Fruit fly (Drosophila melanogaster) Kc167 (cell line): ENCODE measurements around the gene nAChRalpha7.

Source experiments
- Myc ChIP-seq: fragments of >200 bp; optimal IDR thresholded peaks from 2 replicates; lab custom pipeline; 2017; ENCODE audit warnings: missing external identifiers
- Sin3A ChIP-seq: fragments of >200 bp; optimal IDR thresholded peaks from 2 replicates; lab custom pipeline; 2018; ENCODE audit warnings: missing external identifiers
- h ChIP-seq: fragments of >200 bp; optimal IDR thresholded peaks from 3 replicates; lab custom pipeline; 2018; ENCODE audit warnings: missing external identifiers
- insv ChIP-seq: fragments of >200 bp; optimal IDR thresholded peaks from 3 replicates; lab custom pipeline; 2018; ENCODE audit warnings: missing external identifiers
- psq ChIP-seq: fragments of >200 bp; optimal IDR thresholded peaks from 2 replicates; lab custom pipeline; 2017; ENCODE audit warnings: missing external identifiers
- ttk ChIP-seq: sonication (Bioruptor generic); optimal IDR thresholded peaks from 2 replicates; lab custom pipeline; 2017; ENCODE audit warnings: missing external identifiers

nAChRalpha7 gene

DNA sequence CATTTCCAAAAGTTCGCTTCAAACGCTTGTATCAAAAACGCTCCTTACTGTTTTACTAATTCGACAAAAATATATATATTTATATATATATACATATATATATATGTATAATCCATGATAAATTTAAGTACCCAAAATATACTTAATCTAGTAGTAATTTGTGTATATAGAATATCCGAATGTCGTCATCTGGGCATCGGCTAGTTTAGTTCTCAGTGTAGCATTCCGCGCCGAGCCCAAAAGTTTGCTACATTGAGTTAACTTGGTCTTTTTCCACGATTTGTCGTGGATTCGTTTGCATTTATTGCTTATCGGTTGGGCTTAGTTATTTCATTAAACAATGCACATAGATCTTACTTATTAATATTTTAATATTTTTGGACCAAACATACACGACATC lies 67.0 kb downstream of the nAChRalpha7 start:
- TF ChIP-seq ttk (no peak), h (lab: Kevin White, UChicago) (no peak), Myc (lab: Kevin White, UChicago) (no peak), Sin3A (lab: Kevin White, UChicago) (no peak), insv (lab: Kevin White, UChicago) (no peak), psq (lab: Kevin White, UChicago) (no peak)

- TF ChIP-seq Myc (lab: Kevin White, UChicago) (no peak), insv (lab: Kevin White, UChicago) (no peak), ttk (no peak), psq (lab: Kevin White, UChicago) (no peak), h (lab: Kevin White, UChicago) (no peak)
These were observed 67.6 kb downstream of the nAChRalpha7 start for dm6 chrX:19280685-19281084.

dm6 chrX:19280249-19280648 lies 68.0 kb downstream of the nAChRalpha7 start, which contains the start of gene CG8028:
TSS of gene CG8028 (minus strand) at chrX:19280349.
- TF ChIP-seq Sin3A (lab: Kevin White, UChicago) (no peak), insv (lab: Kevin White, UChicago) (no peak), psq (lab: Kevin White, UChicago) (no peak), h (lab: Kevin White, UChicago) (no peak), ttk (no peak), Myc (lab: Kevin White, UChicago) (no peak)

DNA sequence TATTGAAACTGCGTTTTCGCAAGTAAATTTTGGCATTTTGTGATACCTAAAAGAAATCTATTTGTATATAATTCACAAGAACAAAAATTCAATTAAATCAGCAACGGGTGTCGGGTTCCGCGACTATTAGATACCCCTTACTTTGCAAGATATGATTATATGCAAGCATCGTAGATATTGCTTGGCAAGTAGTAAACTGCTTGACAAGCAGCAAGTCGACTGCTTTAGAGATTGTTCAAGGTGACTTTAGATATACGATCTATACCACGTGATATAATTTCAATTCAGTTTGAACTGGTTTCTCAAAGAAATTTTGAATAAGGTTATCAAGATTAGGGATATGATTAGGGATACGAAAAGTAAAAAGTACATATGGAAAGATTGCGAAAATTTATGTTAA lies 69.9 kb downstream of the nAChRalpha7 start:
- no peak for TF ChIP-seq psq (lab: Kevin White, UChicago)
- no peak for TF ChIP-seq insv (lab: Kevin White, UChicago)
- TF ChIP-seq ttk, result no peak
- TF ChIP-seq Myc (lab: Kevin White, UChicago), result no peak
- TF ChIP-seq Sin3A (lab: Kevin White, UChicago), result no peak
- TF ChIP-seq h (lab: Kevin White, UChicago), result no peak
